Worm (Caenorhabditis elegans): Measurements from ENCODE around the gene ins-31.

- TF ChIP-seq egl-43 (GFP tag; IDR thresholded peaks at IDR 0.05) (no peak), zfp-2 (tag; optimal IDR thresholded peaks at IDR 0.05) (no peak), mxl-2 (GFP tag; conservative IDR thresholded peaks at IDR 0.05) (no peak), nhr-25 (tag; optimal IDR thresholded peaks at IDR 0.05; ENCODE audit: borderline replicate concordance, insufficient read depth) (no peak), lin-39 (tag; optimal IDR thresholded peaks at IDR 0.05) (no peak), nhr-28 (tag; optimal IDR thresholded peaks at IDR 0.05) (no peak), lsy-2 (tag; optimal IDR thresholded peaks at IDR 0.05) (no peak), snpc-4 (tag; optimal IDR thresholded peaks at IDR 0.05) (no peak), mep-1 (tag; optimal IDR thresholded peaks at IDR 0.05) (no peak), spr-1 (tag; optimal IDR thresholded peaks at IDR 0.05) (no peak), nhr-237 (tag; optimal IDR thresholded peaks at IDR 0.05) (no peak), egl-27 (tag; optimal IDR thresholded peaks at IDR 0.05) (no peak), ama-1 (optimal IDR thresholded peaks at IDR 0.05) (no peak), nhr-77 (tag; optimal IDR thresholded peaks at IDR 0.05) (no peak)
Observed at ce11 chrII:3110099-3110498, 16.7 kb upstream of the ins-31 start.
